Fruit fly (Drosophila melanogaster): ENCODE measurements around the gene yata.

DNA sequence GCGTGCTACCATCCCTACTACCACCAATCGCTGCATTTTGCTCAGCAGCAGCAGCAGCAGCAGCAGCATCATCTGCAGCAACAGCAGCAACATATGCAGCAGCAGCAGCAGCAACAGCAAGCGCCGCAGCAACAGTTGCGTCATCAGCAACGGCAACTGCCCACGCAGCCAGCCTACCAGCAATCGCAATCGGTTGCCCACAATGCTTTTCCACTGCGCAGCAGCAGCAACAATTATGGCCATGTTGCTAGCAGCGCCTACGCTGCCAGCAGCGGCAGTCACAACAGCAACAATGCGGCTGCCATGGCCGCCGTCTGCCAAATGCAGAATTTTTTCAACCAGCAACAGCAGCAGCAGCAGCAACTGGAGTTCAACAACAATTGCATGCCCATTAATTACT, 41.2 kb downstream of the yata start:
- TF ChIP-seq bcd (GFP tag; optimal IDR thresholded peaks at IDR 0.05), result no peak
- TF ChIP-seq CG8765 (GFP tag; IDR thresholded peaks at IDR 0.05), result no peak
- TF ChIP-seq klu (GFP tag; IDR thresholded peaks at IDR 0.05), result no peak
- TF ChIP-seq CG11504 (tag; optimal IDR thresholded peaks at IDR 0.05), result no peak
- no peak for TF ChIP-seq CG17186 (GFP tag; optimal IDR thresholded peaks at IDR 0.05)
- no peak for TF ChIP-seq nau (GFP tag; optimal IDR thresholded peaks at IDR 0.05)
- no peak for TF ChIP-seq Bdp1 (GFP tag; optimal IDR thresholded peaks at IDR 0.05)

Measured in whole organism, embryonic.